Worm (Caenorhabditis elegans) whole organism, midembryonic: Measurements from ENCODE around the gene msp-81.

Source experiments
- cog-1 ChIP-seq: sonication (generic microtip); optimal IDR thresholded peaks from 2 replicates; lab custom pipeline; 2016; ENCODE audit warnings: missing genetic modification characterization, missing compliant biosample characterization
- ref-1 ChIP-seq: fragments of 200-800 bp; sonication (Bioruptor generic); conservative IDR thresholded peaks from 2 replicates; pipeline ENCODE4 v1.3.6; 2022; ENCODE audit warnings: missing genetic modification reagents, missing genetic modification characterization, missing compliant biosample characterization
- tab-1 ChIP-seq: fragments of 200-800 bp; sonication (Bioruptor generic); IDR thresholded peaks from 2 replicates; pipeline ENCODE4 v1.3.6; 2022; ENCODE audit warnings: missing genetic modification characterization, missing compliant biosample characterization
- ztf-29 ChIP-seq: fragments of 200-800 bp; sonication (Bioruptor generic); IDR thresholded peaks from 2 replicates; pipeline ENCODE4 v1.3.6; 2022; ENCODE audit warnings: missing genetic modification reagents, missing genetic modification characterization, missing compliant biosample characterization

DNA sequence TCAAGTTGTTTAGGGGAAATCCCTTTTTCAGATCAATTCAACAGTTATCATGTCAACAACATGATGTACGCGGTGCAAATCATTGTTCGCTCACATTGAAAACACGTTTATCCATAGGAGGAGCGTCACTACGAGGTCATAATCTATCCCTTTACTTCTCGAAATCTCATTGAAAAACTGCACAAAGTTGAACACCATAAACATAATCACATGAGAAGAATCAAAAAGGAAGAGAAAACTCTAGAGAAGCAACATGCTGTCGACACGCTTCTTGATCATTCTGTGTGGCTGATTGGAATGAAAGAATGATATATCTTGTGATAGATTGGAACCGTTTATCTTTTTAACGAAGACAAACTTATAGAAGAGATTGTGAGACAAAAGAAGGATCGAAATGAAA lies 31.7 kb upstream of the msp-81 start:
- no peak for TF ChIP-seq ref-1 (GFP tag; lab: Robert Waterston, UW)
- no peak for TF ChIP-seq cog-1 (tag; lab: Kevin White, UChicago)
- TF ChIP-seq ztf-29 = no peak
- no peak for TF ChIP-seq tab-1
